Worm (Caenorhabditis elegans) whole organism, L4/young adult: Measurements from ENCODE around the gene srh-220.

ENCODE experiments used
- W03F9.2 ChIP-seq: fragments of 150-350 bp; optimal IDR thresholded peaks from 2 replicates; lab custom pipeline; 2014; ENCODE audit warnings: missing biosample characterization, missing genetic modification characterization
- dao-5 ChIP-seq: sonication (generic microtip); optimal IDR thresholded peaks from 2 replicates; lab custom pipeline; 2016; ENCODE audit warnings: missing genotype, missing genetic modification characterization, moderate library complexity, missing compliant biosample characterization
- him-1 ChIP-seq: sonication (generic microtip); optimal IDR thresholded peaks from 2 replicates; lab custom pipeline; 2016; ENCODE audit warnings: missing genotype, missing genetic modification reagents, missing genetic modification characterization, missing compliant biosample characterization

DNA sequence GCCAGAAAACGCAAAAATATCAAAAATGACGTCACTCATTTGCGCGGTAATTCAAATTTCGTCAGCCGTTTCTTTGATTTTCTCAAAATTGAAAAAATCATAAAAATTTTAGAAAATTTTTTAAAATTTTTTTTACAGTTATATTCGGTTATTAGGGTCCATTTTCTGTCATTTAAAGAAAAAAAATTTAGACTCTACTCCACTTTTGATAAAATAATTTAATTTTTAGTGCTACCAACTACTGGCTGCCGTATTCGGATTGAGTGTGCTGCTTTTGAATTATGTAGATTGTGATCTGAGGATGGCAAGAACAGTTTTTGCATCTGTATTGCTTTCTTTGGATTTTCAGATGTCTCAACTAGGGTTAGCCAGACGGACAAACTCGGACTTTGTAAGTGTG lies 15.2 kb downstream of the srh-220 start, which contains the start of gene Y46C8AM.1:
- TF ChIP-seq dao-5 (tag; lab: Kevin White, UChicago) = no peak
- no peak for TF ChIP-seq W03F9.2
- TF ChIP-seq him-1 = no peak
